Fruit fly (Drosophila melanogaster) whole organism, prepupa: ENCODE data around the gene CG10031.

ENCODE experiments used
- Blimp-1 ChIP-seq: fragments of 200-800 bp; sonication (Bioruptor generic); optimal IDR thresholded peaks from 3 replicates; lab custom pipeline; 2017; ENCODE audit warnings: missing biosample characterization, missing genetic modification characterization, mild to moderate bottlenecking, moderate library complexity, missing genetic modification reagents
- CG10631 ChIP-seq: fragments of 200-800 bp; sonication (Bioruptor generic); optimal IDR thresholded peaks from 2 replicates; lab custom pipeline; 2016; ENCODE audit warnings: missing biosample characterization, missing genetic modification characterization
- CG10669 ChIP-seq: fragments of 200-800 bp; sonication (Bioruptor generic); optimal IDR thresholded peaks from 3 replicates; lab custom pipeline; 2018; ENCODE audit warnings: missing biosample characterization, mild to moderate bottlenecking, missing genetic modification characterization, moderate library complexity
- CG11294 ChIP-seq: fragments of 200-800 bp; sonication (Bioruptor generic); IDR thresholded peaks from 2 replicates; pipeline ENCODE4 v1.3.6; 2022; ENCODE audit warnings: missing biosample characterization, missing genetic modification characterization
- CG11902 ChIP-seq: fragments of 200-800 bp; sonication (Bioruptor generic); optimal IDR thresholded peaks from 3 replicates; lab custom pipeline; 2016; ENCODE audit warnings: missing biosample characterization, missing genetic modification characterization
- CG1621 ChIP-seq: fragments of 200-800 bp; sonication (Bioruptor generic); optimal IDR thresholded peaks from 3 replicates; lab custom pipeline; 2018; ENCODE audit warnings: missing biosample characterization, mild to moderate bottlenecking, missing genetic modification characterization
- CG3032 ChIP-seq: fragments of 200-800 bp; optimal IDR thresholded peaks from 2 replicates; lab custom pipeline; 2019; ENCODE audit warnings: missing biosample characterization, mild to moderate bottlenecking, missing genetic modification characterization, moderate library complexity
- CG31627 ChIP-seq: fragments of 200-800 bp; sonication (Bioruptor generic); optimal IDR thresholded peaks from 3 replicates; lab custom pipeline; 2016; ENCODE audit warnings: missing biosample characterization, missing genetic modification characterization
- CG34406 ChIP-seq: fragments of 200-800 bp; sonication (Bioruptor generic); optimal IDR thresholded peaks from 3 replicates; lab custom pipeline; 2016; ENCODE audit warnings: missing biosample characterization, missing genetic modification characterization
- CG4318 ChIP-seq: fragments of 200-800 bp; sonication (Bioruptor generic); optimal IDR thresholded peaks from 3 replicates; lab custom pipeline; 2017; ENCODE audit warnings: missing biosample characterization, mild to moderate bottlenecking, missing genetic modification characterization
- CG6276 ChIP-seq: fragments of 200-800 bp; sonication (Bioruptor generic); optimal IDR thresholded peaks from 2 replicates; lab custom pipeline; 2017; ENCODE audit warnings: missing biosample characterization, mild to moderate bottlenecking, missing genetic modification characterization
- CG6792 ChIP-seq: fragments of 200-800 bp; sonication (Bioruptor generic); optimal IDR thresholded peaks from 3 replicates; lab custom pipeline; 2016; ENCODE audit warnings: missing biosample characterization, missing genetic modification characterization
- CG6808 ChIP-seq: fragments of 200-800 bp; sonication (Bioruptor generic); optimal IDR thresholded peaks from 3 replicates; lab custom pipeline; 2017; ENCODE audit warnings: missing biosample characterization, missing genetic modification characterization, mild to moderate bottlenecking, moderate library complexity, missing genetic modification reagents
- CG6854 ChIP-seq: fragments of 200-800 bp; sonication (Bioruptor generic); optimal IDR thresholded peaks from 2 replicates; lab custom pipeline; 2017; ENCODE audit warnings: missing biosample characterization, mild to moderate bottlenecking, missing genetic modification characterization
- CG7368 ChIP-seq: fragments of 200-800 bp; sonication (Bioruptor generic); optimal IDR thresholded peaks from 3 replicates; lab custom pipeline; 2016; ENCODE audit warnings: missing biosample characterization, missing genetic modification characterization
- CG8119 ChIP-seq: fragments of 200-800 bp; sonication (Bioruptor generic); IDR thresholded peaks from 3 replicates; pipeline ENCODE4 v1.3.6; 2022; ENCODE audit warnings: missing biosample characterization, missing genetic modification characterization
- CG8319 ChIP-seq: fragments of 200-800 bp; sonication (Bioruptor generic); optimal IDR thresholded peaks from 3 replicates; lab custom pipeline; 2016; ENCODE audit warnings: missing biosample characterization, missing genetic modification characterization
- CG8632 ChIP-seq: fragments of 200-800 bp; sonication (Bioruptor generic); optimal IDR thresholded peaks from 3 replicates; lab custom pipeline; 2016; ENCODE audit warnings: missing biosample characterization, missing genetic modification characterization
- CG9139 ChIP-seq: fragments of 200-800 bp; sonication (Bioruptor generic); optimal IDR thresholded peaks from 3 replicates; lab custom pipeline; 2017; ENCODE audit warnings: missing biosample characterization, mild to moderate bottlenecking, missing genetic modification characterization
- Eip75B ChIP-seq: fragments of 200-800 bp; sonication (Bioruptor generic); optimal IDR thresholded peaks from 3 replicates; lab custom pipeline; 2016; ENCODE audit warnings: missing biosample characterization, missing genetic modification characterization
- Eip78C ChIP-seq: fragments of 200-800 bp; sonication (Bioruptor generic); peaks from one replicate; lab custom pipeline; 2016; ENCODE audit warnings: missing biosample characterization, missing genetic modification characterization
- Eip93F ChIP-seq: fragments of 200-800 bp; sonication (Bioruptor generic); optimal IDR thresholded peaks from 2 replicates; lab custom pipeline; 2016; ENCODE audit warnings: missing biosample characterization, mild to moderate bottlenecking, missing genetic modification characterization
- Ets21C ChIP-seq: fragments of 200-800 bp; sonication (Bioruptor generic); optimal IDR thresholded peaks from 3 replicates; lab custom pipeline; 2016; ENCODE audit warnings: missing biosample characterization, missing genetic modification characterization
- Gug ChIP-seq: fragments of 200-800 bp; sonication (Bioruptor generic); IDR thresholded peaks from 2 replicates; pipeline ENCODE4 v1.3.6; 2022; ENCODE audit warnings: missing biosample characterization, missing genetic modification characterization
- Hr4 ChIP-seq: fragments of 200-800 bp; sonication (Bioruptor generic); optimal IDR thresholded peaks from 3 replicates; lab custom pipeline; 2016; ENCODE audit warnings: missing biosample characterization, missing genetic modification characterization
- Lpt ChIP-seq: fragments of 200-800 bp; sonication (Bioruptor generic); optimal IDR thresholded peaks from 3 replicates; lab custom pipeline; 2016; ENCODE audit warnings: missing biosample characterization, missing genetic modification characterization
- Smox ChIP-seq: fragments of 200-800 bp; sonication (Bioruptor generic); optimal IDR thresholded peaks from 3 replicates; lab custom pipeline; 2016; ENCODE audit warnings: missing biosample characterization, missing genetic modification characterization
- Sox15 ChIP-seq: fragments of 200-800 bp; sonication (Bioruptor generic); optimal IDR thresholded peaks from 3 replicates; lab custom pipeline; 2016; ENCODE audit warnings: missing biosample characterization, missing genetic modification characterization
- achi ChIP-seq: fragments of 200-800 bp; sonication (Bioruptor generic); optimal IDR thresholded peaks from 3 replicates; lab custom pipeline; 2016; ENCODE audit warnings: missing biosample characterization, missing genetic modification characterization
- acj6 ChIP-seq: fragments of 200-800 bp; sonication (Bioruptor generic); optimal IDR thresholded peaks from 3 replicates; lab custom pipeline; 2016; ENCODE audit warnings: missing biosample characterization, missing genetic modification characterization
- dsx ChIP-seq: fragments of 200-800 bp; optimal IDR thresholded peaks from 3 replicates; lab custom pipeline; 2019; ENCODE audit warnings: missing biosample characterization, mild to moderate bottlenecking, missing genetic modification characterization, moderate library complexity; ENCODE audit not compliant: poor library complexity, severe bottlenecking
- esn ChIP-seq: fragments of 200-800 bp; sonication (Bioruptor generic); optimal IDR thresholded peaks from 2 replicates; lab custom pipeline; 2016; ENCODE audit warnings: missing biosample characterization, mild to moderate bottlenecking, missing genetic modification characterization, moderate library complexity
- fd59A ChIP-seq: fragments of 200-800 bp; sonication (Bioruptor generic); optimal IDR thresholded peaks from 2 replicates; lab custom pipeline; 2017; ENCODE audit warnings: missing biosample characterization, mild to moderate bottlenecking, missing genetic modification characterization, missing genetic modification reagents
- fd85E ChIP-seq: fragments of 200-800 bp; sonication (Bioruptor generic); optimal IDR thresholded peaks from 3 replicates; lab custom pipeline; 2016; ENCODE audit warnings: missing biosample characterization, missing genetic modification characterization
- pdm3 ChIP-seq: fragments of 200-800 bp; sonication (Bioruptor generic); optimal IDR thresholded peaks from 3 replicates; lab custom pipeline; 2016; ENCODE audit warnings: missing biosample characterization, missing genetic modification characterization
- topi ChIP-seq: fragments of 200-800 bp; sonication (Bioruptor generic); optimal IDR thresholded peaks from 3 replicates; lab custom pipeline; 2016; ENCODE audit warnings: missing biosample characterization, missing genetic modification characterization

CG10031 gene

dm6 chr2L:3703260-3703659 is 4.4 kb upstream of the CG10031 start, which contains the start of gene CG2816 (continued):
- TF ChIP-seq CG31627 (GFP tag; lab: Kevin White, UChicago) (peak; percentile 89), CG6808 (GFP tag; lab: Kevin White, UChicago) (peak; percentile 48), fd85E (peak; percentile 8), Hr4 (GFP tag; lab: Kevin White, UChicago) (peak; percentile 85), CG6792 (GFP tag; lab: Kevin White, UChicago) (peak; percentile 81), CG34406 (peak; percentile 67), Ets21C (GFP tag; lab: Kevin White, UChicago) (peak; percentile 84), CG8119 (GFP tag; lab: Robert Waterston, UW) (peak; percentile 95), CG8319 (GFP tag; lab: Kevin White, UChicago) (peak; percentile 28), CG10669 (GFP tag; lab: Kevin White, UChicago) (peak; percentile 56), Eip75B (GFP tag; lab: Kevin White, UChicago) (peak; percentile 72), Eip78C (GFP tag; lab: Kevin White, UChicago) (peak; percentile 92), Lpt (GFP tag; lab: Kevin White, UChicago) (peak; percentile 84), CG6854 (GFP tag; lab: Kevin White, UChicago) (no peak), CG10631 (peak; percentile 76), Smox (GFP tag; lab: Kevin White, UChicago) (peak; percentile 82), CG11902 (GFP tag; lab: Kevin White, UChicago) (peak; percentile 76)

dm6 chr2L:3701526-3701925 is 2.6 kb upstream of the CG10031 start, which contains the start of gene CG43145:
TSS of gene CG43145 (plus strand) at chr2L:3701826.
- TF ChIP-seq CG11294 (GFP tag; lab: Robert Waterston, UW) (no peak), Blimp-1 (GFP tag; lab: Kevin White, UChicago) (no peak), CG3032 (tag; lab: Kevin White, UChicago) (no peak), fd85E (no peak), CG6854 (GFP tag; lab: Kevin White, UChicago) (no peak), CG6808 (GFP tag; lab: Kevin White, UChicago) (no peak), CG8632 (no peak), CG34406 (no peak), CG1621 (no peak), CG7368 (no peak), acj6 (GFP tag; lab: Kevin White, UChicago) (no peak), CG9139 (GFP tag; lab: Kevin White, UChicago) (no peak), CG4318 (GFP tag; lab: Kevin White, UChicago) (no peak), CG8119 (GFP tag; lab: Robert Waterston, UW) (no peak), dsx (GFP tag; lab: Kevin White, UChicago) (no peak), esn (no peak), Lpt (GFP tag; lab: Kevin White, UChicago) (no peak), Smox (GFP tag; lab: Kevin White, UChicago) (no peak), Gug (GFP tag; lab: Robert Waterston, UW) (no peak), Sox15 (GFP tag; lab: Kevin White, UChicago) (no peak)

- TF ChIP-seq CG6276 (GFP tag; lab: Kevin White, UChicago) = no peak
- TF ChIP-seq CG8319 (GFP tag; lab: Kevin White, UChicago) = no peak
- TF ChIP-seq Eip93F (GFP tag; lab: Kevin White, UChicago) = no peak
- TF ChIP-seq Blimp-1 (GFP tag; lab: Kevin White, UChicago) = no peak
- no peak for TF ChIP-seq achi (GFP tag; lab: Kevin White, UChicago)
- no peak for TF ChIP-seq topi (GFP tag; lab: Kevin White, UChicago)
- no peak for TF ChIP-seq CG9139 (GFP tag; lab: Kevin White, UChicago)
- no peak for TF ChIP-seq fd85E
- TF ChIP-seq CG8119 (GFP tag; lab: Robert Waterston, UW) = no peak
- no peak for TF ChIP-seq CG31627 (GFP tag; lab: Kevin White, UChicago)
- TF ChIP-seq fd59A (GFP tag; lab: Kevin White, UChicago) = no peak
- no peak for TF ChIP-seq esn
- TF ChIP-seq pdm3 (GFP tag; lab: Kevin White, UChicago) = no peak
Observed at dm6 chr2L:3700990-3701389, 2.1 kb upstream of the CG10031 start, which contains the start of gene CG42467. TSS of gene CG42467 (plus strand) at chr2L:3701290.
